Worm (Caenorhabditis elegans) whole organism, L3 larva: ENCODE measurements around the gene fig-1.

Source experiments
- ceh-82 ChIP-seq: fragments of 150-350 bp; optimal IDR thresholded peaks from 2 replicates; lab custom pipeline; 2014; ENCODE audit warnings: missing biosample characterization, missing genetic modification characterization
- egl-27 ChIP-seq: sonication (generic microtip); optimal IDR thresholded peaks from 4 replicates; lab custom pipeline; 2017; ENCODE audit warnings: missing biosample characterization, missing genetic modification reagents, missing genetic modification characterization
- nfya-1 ChIP-seq: sonication (generic microtip); optimal IDR thresholded peaks from 2 replicates; lab custom pipeline; 2017; ENCODE audit warnings: missing genetic modification characterization, mild to moderate bottlenecking, missing compliant biosample characterization, antibody characterized with exemption, moderate library complexity; ENCODE audit not compliant: insufficient read depth
- nhr-76 ChIP-seq: fragments of 150-350 bp; sonication (generic microtip); optimal IDR thresholded peaks from 5 replicates; lab custom pipeline; 2014; ENCODE audit warnings: missing biosample characterization, missing genetic modification characterization
- nhr-77 ChIP-seq: fragments of 150-350 bp; optimal IDR thresholded peaks from 2 replicates; lab custom pipeline; 2014; ENCODE audit warnings: missing biosample characterization, missing genetic modification characterization
- skn-1 ChIP-seq: fragments of 150-350 bp; optimal IDR thresholded peaks from 2 replicates; lab custom pipeline; 2014; ENCODE audit warnings: missing biosample characterization, missing genetic modification characterization

- TF ChIP-seq ceh-82 (tag; lab: Kevin White, UChicago) = no peak
- TF ChIP-seq nhr-76 (tag; lab: Kevin White, UChicago) = no peak
- no peak for TF ChIP-seq skn-1
- no peak for TF ChIP-seq nhr-77 (tag; lab: Kevin White, UChicago)
- no peak for TF ChIP-seq egl-27 (tag; lab: Kevin White, UChicago)
- no peak for TF ChIP-seq nfya-1 (tag; lab: Kevin White, UChicago)
Measured at ce11 chrV:10991789-10992188, 10.8 kb upstream of the fig-1 start, which contains the start of gene frpr-9.
